Worm (Caenorhabditis elegans): ENCODE data around the gene nhr-152.

Gene nhr-152

ce11 chrV:7653567-7653966 is 32.6 kb upstream of the nhr-152 start, which contains the start of gene srh-200:
srh-200 (minus strand) TSS chrV:7653667.
- TF ChIP-seq ref-1 (GFP tag; conservative IDR thresholded peaks at IDR 0.05) (no peak), med-1 (GFP tag; optimal IDR thresholded peaks at IDR 0.05; ENCODE audit: insufficient read depth) (no peak), T22C8.4 (GFP tag; IDR thresholded peaks at IDR 0.05) (no peak), cog-1 (tag; optimal IDR thresholded peaks at IDR 0.05) (no peak), ztf-29 (GFP tag; IDR thresholded peaks at IDR 0.05) (no peak)

ce11 chrV:7667940-7668339 is 18.2 kb upstream of the nhr-152 start, which contains the start of gene C12D5.5:
C12D5.5 (plus strand) TSS chrV:7668240.
- TF ChIP-seq tab-1 (GFP tag; IDR thresholded peaks at IDR 0.05) (no peak), klf-2 (GFP tag; conservative IDR thresholded peaks at IDR 0.05) (no peak), T22C8.4 (GFP tag; IDR thresholded peaks at IDR 0.05) (no peak), ref-1 (GFP tag; conservative IDR thresholded peaks at IDR 0.05) (no peak), med-1 (GFP tag; optimal IDR thresholded peaks at IDR 0.05; ENCODE audit: insufficient read depth) (no peak), ztf-29 (GFP tag; IDR thresholded peaks at IDR 0.05) (no peak), ztf-23 (GFP tag; IDR thresholded peaks at IDR 0.05) (no peak), cog-1 (tag; optimal IDR thresholded peaks at IDR 0.05) (no peak), flt-1 (GFP tag; IDR thresholded peaks at IDR 0.05) (no peak)

- TF ChIP-seq flt-1 (GFP tag; IDR thresholded peaks at IDR 0.05) (no peak), ref-1 (GFP tag; conservative IDR thresholded peaks at IDR 0.05) (no peak), ztf-23 (GFP tag; IDR thresholded peaks at IDR 0.05) (no peak), klf-2 (GFP tag; conservative IDR thresholded peaks at IDR 0.05) (no peak), T22C8.4 (GFP tag; IDR thresholded peaks at IDR 0.05) (no peak), cog-1 (tag; optimal IDR thresholded peaks at IDR 0.05) (no peak), med-1 (GFP tag; optimal IDR thresholded peaks at IDR 0.05; ENCODE audit: insufficient read depth) (no peak), ztf-29 (GFP tag; IDR thresholded peaks at IDR 0.05) (no peak), tab-1 (GFP tag; IDR thresholded peaks at IDR 0.05) (no peak)
Measured at ce11 chrV:7672258-7672657, 13.9 kb upstream of the nhr-152 start, which contains the start of gene C12D5.4. C12D5.4 (plus strand) TSS chrV:7672558.

- TF ChIP-seq med-1 (GFP tag; optimal IDR thresholded peaks at IDR 0.05; ENCODE audit: insufficient read depth) (no peak), ref-1 (GFP tag; conservative IDR thresholded peaks at IDR 0.05) (no peak), T22C8.4 (GFP tag; IDR thresholded peaks at IDR 0.05) (no peak), ztf-29 (GFP tag; IDR thresholded peaks at IDR 0.05) (no peak), flt-1 (GFP tag; IDR thresholded peaks at IDR 0.05) (no peak), cog-1 (tag; optimal IDR thresholded peaks at IDR 0.05) (no peak), klf-2 (GFP tag; conservative IDR thresholded peaks at IDR 0.05) (no peak)
Measured at ce11 chrV:7675904-7676303, 10.2 kb upstream of the nhr-152 start, which contains the start of gene C12D5.3. C12D5.3 (plus strand) TSS chrV:7676204.

ce11 chrV:7681388-7681787 is 4.8 kb upstream of the nhr-152 start, which contains the start of gene cyp-33A1:
cyp-33A1 (minus strand) TSS chrV:7681459.
- no peak for TF ChIP-seq flt-1 (GFP tag; IDR thresholded peaks at IDR 0.05)
- no peak for TF ChIP-seq ztf-23 (GFP tag; IDR thresholded peaks at IDR 0.05)
- no peak for TF ChIP-seq klf-2 (GFP tag; conservative IDR thresholded peaks at IDR 0.05)
- no peak for TF ChIP-seq ztf-29 (GFP tag; IDR thresholded peaks at IDR 0.05)
- TF ChIP-seq ref-1 (GFP tag; conservative IDR thresholded peaks at IDR 0.05), result no peak
- TF ChIP-seq tab-1 (GFP tag; IDR thresholded peaks at IDR 0.05), result no peak
- no peak for TF ChIP-seq cog-1 (tag; optimal IDR thresholded peaks at IDR 0.05)
- no peak for TF ChIP-seq T22C8.4 (GFP tag; IDR thresholded peaks at IDR 0.05)
- TF ChIP-seq med-1 (GFP tag; optimal IDR thresholded peaks at IDR 0.05; ENCODE audit: insufficient read depth), result no peak

ce11 chrV:7683907-7684655 is 2.1 kb upstream of the nhr-152 start, which contains the start of gene sre-11:
sre-11 (minus strand) TSS chrV:7683957.
- TF ChIP-seq klf-2 (GFP tag; conservative IDR thresholded peaks at IDR 0.05) (no peak), ref-1 (GFP tag; conservative IDR thresholded peaks at IDR 0.05) (no peak), T22C8.4 (GFP tag; IDR thresholded peaks at IDR 0.05) (no peak), med-1 (GFP tag; optimal IDR thresholded peaks at IDR 0.05; ENCODE audit: insufficient read depth) (no peak), ztf-23 (GFP tag; IDR thresholded peaks at IDR 0.05) (no peak), flt-1 (GFP tag; IDR thresholded peaks at IDR 0.05) (no peak), ztf-29 (GFP tag; IDR thresholded peaks at IDR 0.05) (no peak), tab-1 (GFP tag; IDR thresholded peaks at IDR 0.05) (no peak), cog-1 (tag; optimal IDR thresholded peaks at IDR 0.05) (no peak)

- no peak for TF ChIP-seq flt-1 (GFP tag; IDR thresholded peaks at IDR 0.05)
- TF ChIP-seq ref-1 (GFP tag; conservative IDR thresholded peaks at IDR 0.05), result no peak
- no peak for TF ChIP-seq cog-1 (tag; optimal IDR thresholded peaks at IDR 0.05)
- no peak for TF ChIP-seq klf-2 (GFP tag; conservative IDR thresholded peaks at IDR 0.05)
- no peak for TF ChIP-seq ztf-29 (GFP tag; IDR thresholded peaks at IDR 0.05)
- no peak for TF ChIP-seq tab-1 (GFP tag; IDR thresholded peaks at IDR 0.05)
- TF ChIP-seq ztf-23 (GFP tag; IDR thresholded peaks at IDR 0.05), result no peak
- no peak for TF ChIP-seq med-1 (GFP tag; optimal IDR thresholded peaks at IDR 0.05; ENCODE audit: insufficient read depth)
- TF ChIP-seq T22C8.4 (GFP tag; IDR thresholded peaks at IDR 0.05), result no peak
Measured at ce11 chrV:7689888-7690287, 3.7 kb downstream of the nhr-152 start, which contains the start of gene C12D5.9. C12D5.9 (minus strand) TSS chrV:7689988.

- TF ChIP-seq flt-1 (GFP tag; IDR thresholded peaks at IDR 0.05) (no peak), ztf-29 (GFP tag; IDR thresholded peaks at IDR 0.05) (no peak), med-1 (GFP tag; optimal IDR thresholded peaks at IDR 0.05; ENCODE audit: insufficient read depth) (no peak), ref-1 (GFP tag; conservative IDR thresholded peaks at IDR 0.05) (no peak), klf-2 (GFP tag; conservative IDR thresholded peaks at IDR 0.05) (no peak), ztf-23 (GFP tag; IDR thresholded peaks at IDR 0.05) (no peak), cog-1 (tag; optimal IDR thresholded peaks at IDR 0.05) (no peak), T22C8.4 (GFP tag; IDR thresholded peaks at IDR 0.05) (no peak), tab-1 (GFP tag; IDR thresholded peaks at IDR 0.05) (no peak)
Measured at ce11 chrV:7690637-7691036, 4.5 kb downstream of the nhr-152 start.

ce11 chrV:7693394-7693793 is 7.2 kb downstream of the nhr-152 start, which contains the start of gene C12D5.10:
C12D5.10 (minus strand) TSS chrV:7693494.
- TF ChIP-seq T22C8.4 (GFP tag; IDR thresholded peaks at IDR 0.05), result no peak
- TF ChIP-seq flt-1 (GFP tag; IDR thresholded peaks at IDR 0.05), result no peak
- TF ChIP-seq klf-2 (GFP tag; conservative IDR thresholded peaks at IDR 0.05), result no peak
- no peak for TF ChIP-seq cog-1 (tag; optimal IDR thresholded peaks at IDR 0.05)
- no peak for TF ChIP-seq ref-1 (GFP tag; conservative IDR thresholded peaks at IDR 0.05)

Measured in whole organism, midembryonic.